Fruit fly (Drosophila melanogaster) S2 (cell line): ENCODE data around the gene CG9117.

Experiments
- CG8478 ChIP-seq: fragments of >200 bp; optimal IDR thresholded peaks from 2 replicates; lab custom pipeline; 2018
- CTCF ChIP-seq, 2 experiments: fragments of >200 bp; optimal IDR thresholded peaks; 2 replicates each; lab custom pipeline; 2018

DNA sequence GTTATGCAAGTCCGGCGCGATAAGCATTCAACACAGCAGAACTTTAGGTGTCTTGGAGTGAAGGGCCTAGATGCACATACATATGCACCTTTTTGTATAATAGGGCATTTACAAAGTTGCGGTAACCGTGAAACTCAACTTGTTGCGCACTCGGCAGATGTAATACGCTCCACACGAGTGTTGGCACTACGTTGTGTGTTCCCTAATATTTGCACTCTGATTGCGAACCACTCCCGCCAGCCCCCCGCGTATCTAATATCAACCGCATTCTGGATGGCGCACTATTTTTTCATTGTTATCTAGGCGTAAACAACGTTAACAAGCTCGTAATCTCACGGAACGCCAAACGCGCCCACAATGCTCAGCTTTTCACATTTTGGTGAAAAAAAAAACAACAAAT lies 42.6 kb upstream of the CG9117 start:
- TF ChIP-seq CG8478 (lab: Kevin White, UChicago) (no peak), CTCF (optimal IDR thresholded peaks at IDR 0.05; lab: Kevin White, UChicago) (no peak)
